Worm (Caenorhabditis elegans) whole organism, L4 larva: Measurements from ENCODE around the gene dnj-5.
A peak's percentile ranks its signal among the peaks of the same experiment; 100 is the strongest.

Source experiments
- F26F4.8 ChIP-seq: fragments of 200-800 bp; sonication (Bioruptor generic); conservative IDR thresholded peaks from 2 replicates; pipeline ENCODE4 v1.3.6; 2022; ENCODE audit warnings: missing genetic modification characterization, missing compliant biosample characterization
- F44E2.7 ChIP-seq: fragments of 200-800 bp; sonication (Bioruptor generic); IDR thresholded peaks from 2 replicates; pipeline ENCODE4 v2.1.2; 2022; ENCODE audit warnings: missing genetic modification characterization, missing compliant biosample characterization
- F49E8.2 ChIP-seq: sonication (generic microtip); optimal IDR thresholded peaks from 2 replicates; lab custom pipeline; 2016; ENCODE audit warnings: missing compliant biosample characterization, mild to moderate bottlenecking, missing genetic modification characterization, borderline replicate concordance
- T20F7.1 ChIP-seq: fragments of 200-800 bp; sonication (Bioruptor generic); optimal IDR thresholded peaks from 2 replicates; lab custom pipeline; 2018; ENCODE audit warnings: mild to moderate bottlenecking, missing genetic modification characterization, missing compliant biosample characterization
- Y75B8A.6 ChIP-seq: fragments of 200-800 bp; sonication (Bioruptor generic); IDR thresholded peaks from 2 replicates; pipeline ENCODE4 v1.3.6; 2022; ENCODE audit warnings: missing genetic modification reagents, missing genetic modification characterization, missing compliant biosample characterization
- ZK337.2 ChIP-seq: fragments of 200-800 bp; sonication (Bioruptor generic); IDR thresholded peaks from 2 replicates; pipeline ENCODE4 v1.3.6; 2022; ENCODE audit warnings: missing genetic modification reagents, missing genetic modification characterization, missing compliant biosample characterization
- aha-1 ChIP-seq: fragments of 150-350 bp; peaks from one replicate; lab custom pipeline; 2014; ENCODE audit warnings: missing biosample characterization, missing genetic modification characterization
- attf-4 ChIP-seq: sonication (generic microtip); optimal IDR thresholded peaks from 3 replicates; lab custom pipeline; 2017; ENCODE audit warnings: missing biosample characterization, missing genetic modification characterization
- ceh-20 ChIP-seq: fragments of 200-800 bp; sonication (Bioruptor generic); IDR thresholded peaks from 2 replicates; pipeline ENCODE4 v1.3.6; 2022; ENCODE audit warnings: missing genetic modification reagents, missing genetic modification characterization, missing compliant biosample characterization
- ceh-28 ChIP-seq: fragments of 150-350 bp; optimal IDR thresholded peaks from 2 replicates; lab custom pipeline; 2014; ENCODE audit warnings: missing biosample characterization, missing genetic modification reagents, missing genetic modification characterization
- ceh-44 ChIP-seq: fragments of 200-800 bp; sonication (Bioruptor generic); IDR thresholded peaks from 2 replicates; pipeline ENCODE4 v1.3.6; 2022; ENCODE audit warnings: missing genetic modification reagents, missing genetic modification characterization, missing compliant biosample characterization
- ceh-82 ChIP-seq: sonication (generic microtip); optimal IDR thresholded peaks from 2 replicates; lab custom pipeline; 2017; ENCODE audit warnings: missing biosample characterization, missing genetic modification characterization
- cey-2 ChIP-seq: sonication (generic microtip); optimal IDR thresholded peaks from 3 replicates; lab custom pipeline; 2017; ENCODE audit warnings: missing genetic modification characterization, mild to moderate bottlenecking, missing compliant biosample characterization, antibody characterized with exemption, borderline replicate concordance; ENCODE audit not compliant: insufficient read depth
- daf-12 ChIP-seq: fragments of 150-350 bp; optimal IDR thresholded peaks from 2 replicates; lab custom pipeline; 2014; ENCODE audit warnings: missing biosample characterization, missing genetic modification reagents, missing genetic modification characterization
- daf-16 ChIP-seq, 3 experiments: sonication (generic microtip); optimal IDR thresholded peaks; 2 replicates each; lab custom pipeline; 2016 to 2017; ENCODE audit warnings: missing genetic modification characterization in 3 of 3, missing genetic modification reagents in 3 of 3, mild to moderate bottlenecking in 2 of 3, missing compliant biosample characterization in 2 of 3, missing biosample characterization in 1 of 3, moderate library complexity in 1 of 3
- daf-19 ChIP-seq: fragments of 200-800 bp; sonication (Bioruptor generic); conservative IDR thresholded peaks from 2 replicates; pipeline ENCODE4 v1.3.6; 2022; ENCODE audit warnings: missing genetic modification characterization, missing compliant biosample characterization
- dmd-6 ChIP-seq: fragments of 200-800 bp; sonication (Bioruptor generic); IDR thresholded peaks from 2 replicates; pipeline ENCODE4 v1.3.6; 2022; ENCODE audit warnings: missing genetic modification reagents, missing genetic modification characterization, missing compliant biosample characterization
- dve-1 ChIP-seq: sonication (generic microtip); optimal IDR thresholded peaks from 2 replicates; lab custom pipeline; 2017; ENCODE audit warnings: antibody characterized with exemption, mild to moderate bottlenecking, missing genetic modification characterization, missing compliant biosample characterization; ENCODE audit not compliant: insufficient read depth
- fos-1 ChIP-seq: fragments of 150-350 bp; optimal IDR thresholded peaks from 2 replicates; lab custom pipeline; 2014; ENCODE audit warnings: missing biosample characterization, missing genetic modification characterization
- gei-8 ChIP-seq: fragments of 200-800 bp; sonication (Bioruptor generic); optimal IDR thresholded peaks from 2 replicates; lab custom pipeline; 2018; ENCODE audit warnings: mild to moderate bottlenecking, missing genetic modification characterization, missing compliant biosample characterization
- hlh-30 ChIP-seq: sonication (generic microtip); optimal IDR thresholded peaks from 2 replicates; lab custom pipeline; 2017; ENCODE audit warnings: antibody characterized with exemption, mild to moderate bottlenecking, missing genetic modification characterization, missing compliant biosample characterization; ENCODE audit not compliant: insufficient read depth
- hmg-1.1 ChIP-seq: fragments of 200-800 bp; sonication (Bioruptor generic); IDR thresholded peaks from 2 replicates; pipeline ENCODE4 v1.3.6; 2022; ENCODE audit warnings: missing genetic modification reagents, missing genetic modification characterization, missing compliant biosample characterization
- lin-13 ChIP-seq: fragments of 150-350 bp; optimal IDR thresholded peaks from 2 replicates; lab custom pipeline; 2014; ENCODE audit warnings: missing biosample characterization, missing genetic modification reagents, missing genetic modification characterization
- lin-15B ChIP-seq: fragments of 150-350 bp; sonication (generic microtip); optimal IDR thresholded peaks from 3 replicates; lab custom pipeline; 2014; ENCODE audit warnings: missing biosample characterization, missing genetic modification characterization
- mdl-1 ChIP-seq, 2 experiments: fragments of 150-350 bp in 1 of 2; sonication (generic microtip) in 1 of 2; optimal IDR thresholded peaks; 2 replicates each; lab custom pipeline; 2014 to 2017; ENCODE audit warnings: missing biosample characterization in 2 of 2, missing genetic modification characterization in 2 of 2
- mep-1 ChIP-seq: fragments of 150-350 bp; sonication (generic microtip); optimal IDR thresholded peaks from 3 replicates; lab custom pipeline; 2014; ENCODE audit warnings: missing biosample characterization, missing genetic modification characterization
- mxl-3 ChIP-seq: fragments of 200-800 bp; sonication (Bioruptor generic); optimal IDR thresholded peaks from 2 replicates; lab custom pipeline; 2018; ENCODE audit warnings: mild to moderate bottlenecking, missing genetic modification characterization, missing compliant biosample characterization
- nhr-10 ChIP-seq: fragments of 150-350 bp; optimal IDR thresholded peaks from 2 replicates; lab custom pipeline; 2014; ENCODE audit warnings: missing biosample characterization, missing genetic modification characterization
- nhr-11 ChIP-seq: fragments of 150-350 bp; optimal IDR thresholded peaks from 2 replicates; lab custom pipeline; 2014; ENCODE audit warnings: missing biosample characterization, missing genetic modification characterization
- nhr-28 ChIP-seq: fragments of 150-350 bp; optimal IDR thresholded peaks from 2 replicates; lab custom pipeline; 2014; ENCODE audit warnings: missing biosample characterization, missing genetic modification characterization
- nhr-48 ChIP-seq: sonication (generic microtip); optimal IDR thresholded peaks from 2 replicates; lab custom pipeline; 2016; ENCODE audit warnings: mild to moderate bottlenecking, missing genetic modification characterization, missing compliant biosample characterization
- nhr-6 ChIP-seq: fragments of 150-350 bp; optimal IDR thresholded peaks from 2 replicates; lab custom pipeline; 2014; ENCODE audit warnings: missing biosample characterization, missing genetic modification characterization
- set-16 ChIP-seq: fragments of 200-800 bp; sonication (Bioruptor generic); IDR thresholded peaks from 2 replicates; pipeline ENCODE4 v1.3.6; 2022; ENCODE audit warnings: missing genetic modification reagents, missing genetic modification characterization, missing compliant biosample characterization
- skn-1 ChIP-seq: fragments of 150-350 bp; optimal IDR thresholded peaks from 2 replicates; lab custom pipeline; 2014; ENCODE audit warnings: missing biosample characterization, missing genetic modification characterization
- spr-1 ChIP-seq: sonication (generic microtip); optimal IDR thresholded peaks from 2 replicates; lab custom pipeline; 2016; ENCODE audit warnings: mild to moderate bottlenecking, missing genetic modification characterization, missing compliant biosample characterization
- tra-1 ChIP-seq: fragments of 200-800 bp; sonication (Bioruptor generic); IDR thresholded peaks from 2 replicates; pipeline ENCODE4 v1.3.6; 2022; ENCODE audit warnings: missing genetic modification reagents, missing genetic modification characterization, missing compliant biosample characterization
- unc-130 ChIP-seq: sonication (generic microtip); optimal IDR thresholded peaks from 2 replicates; lab custom pipeline; 2016; ENCODE audit warnings: missing genetic modification reagents, missing genetic modification characterization, missing compliant biosample characterization
- zip-11 ChIP-seq: fragments of 200-800 bp; sonication (Bioruptor generic); IDR thresholded peaks from 2 replicates; pipeline ENCODE4 v1.3.6; 2022; ENCODE audit warnings: missing genetic modification characterization, missing compliant biosample characterization
- ztf-11 ChIP-seq: fragments of 150-350 bp; optimal IDR thresholded peaks from 2 replicates; lab custom pipeline; 2014; ENCODE audit warnings: missing biosample characterization, missing genetic modification characterization

The dnj-5 gene

DNA sequence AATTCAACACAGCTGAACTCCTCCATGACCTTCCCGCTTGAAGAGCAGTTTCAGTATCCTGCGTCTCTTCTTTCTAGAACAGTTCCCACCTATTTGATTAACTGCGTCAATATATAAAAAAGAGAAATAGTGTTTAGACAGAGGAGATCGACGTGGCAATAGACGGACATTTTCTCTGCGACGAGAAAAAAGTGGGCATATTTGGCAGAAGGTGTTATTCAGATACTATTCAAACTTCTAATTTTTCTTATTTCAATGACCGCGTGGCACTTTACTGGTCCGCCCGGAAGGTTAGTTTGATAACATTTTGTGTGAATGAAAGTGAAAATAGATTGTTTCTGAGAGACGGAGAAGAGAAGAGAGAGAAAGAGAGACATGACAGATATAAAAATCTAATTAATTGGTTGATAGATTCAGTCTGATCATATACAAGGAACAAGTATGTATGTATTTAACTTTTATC is 10.2 kb downstream of the dnj-5 start, which contains the start of gene tbc-6 (continued):
- TF ChIP-seq daf-19 (GFP tag; lab: Robert Waterston, UW) (0 out of 2 replicates have a peak, but pooled peaks have one; percentile 48), unc-130 (GFP tag; lab: Kevin White, UChicago) (no peak), ceh-82 (tag; lab: Kevin White, UChicago) (no peak), daf-12 (tag; lab: Kevin White, UChicago) (no peak), fos-1 (no peak), F44E2.7 (no peak), attf-4 (tag; lab: Kevin White, UChicago) (peak; percentile 44), ztf-11 (no peak), F49E8.2 (tag; lab: Kevin White, UChicago) (no peak), mxl-3 (peak; percentile 71), nhr-10 (tag; lab: Kevin White, UChicago) (peak; percentile 89), ceh-20 (0 out of 2 replicates have a peak, but pooled peaks have one; percentile 44), mep-1 (peak; percentile 53), mdl-1 (tag; optimal IDR thresholded peaks at IDR 0.05; lab: Kevin White, UChicago) (peak; percentile 65 to 78), nhr-48 (peak; percentile 30), spr-1 (no peak), lin-13 (GFP tag; lab: Kevin White, UChicago) (no peak), gei-8 (no peak), nhr-6 (tag; lab: Kevin White, UChicago) (peak; percentile 26), nhr-11 (tag; lab: Kevin White, UChicago) (peak; percentile 31), skn-1 (tag; lab: Kevin White, UChicago) (no peak), hmg-1.1 (GFP tag; lab: Robert Waterston, UW) (0 out of 2 replicates have a peak, but pooled peaks have one; percentile 24)

DNA sequence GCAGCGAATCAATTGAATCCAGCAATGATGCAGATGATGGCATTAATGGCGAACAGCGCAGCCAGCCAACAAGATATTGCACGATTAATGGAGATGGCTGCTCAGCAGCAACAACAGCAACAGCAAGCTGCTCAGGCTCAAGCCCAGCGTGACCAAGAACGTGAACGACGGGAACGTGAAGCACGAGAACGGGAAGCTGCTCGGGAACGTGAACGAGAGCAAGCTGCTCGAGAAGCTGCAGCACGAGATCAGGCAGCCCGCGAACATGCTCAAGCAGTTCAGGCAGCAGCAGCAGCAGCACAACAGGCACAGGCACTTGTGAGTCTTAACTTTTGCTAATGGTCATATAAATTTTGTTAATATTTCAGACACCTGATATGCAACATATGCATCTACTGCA is 11.4 kb downstream of the dnj-5 start:
- TF ChIP-seq cey-2 (no peak), dmd-6 (no peak), set-16 (GFP tag; lab: Robert Waterston, UW) (peak; percentile 86), hlh-30 (peak; percentile 7), ceh-44 (GFP tag; lab: Robert Waterston, UW) (no peak)

DNA sequence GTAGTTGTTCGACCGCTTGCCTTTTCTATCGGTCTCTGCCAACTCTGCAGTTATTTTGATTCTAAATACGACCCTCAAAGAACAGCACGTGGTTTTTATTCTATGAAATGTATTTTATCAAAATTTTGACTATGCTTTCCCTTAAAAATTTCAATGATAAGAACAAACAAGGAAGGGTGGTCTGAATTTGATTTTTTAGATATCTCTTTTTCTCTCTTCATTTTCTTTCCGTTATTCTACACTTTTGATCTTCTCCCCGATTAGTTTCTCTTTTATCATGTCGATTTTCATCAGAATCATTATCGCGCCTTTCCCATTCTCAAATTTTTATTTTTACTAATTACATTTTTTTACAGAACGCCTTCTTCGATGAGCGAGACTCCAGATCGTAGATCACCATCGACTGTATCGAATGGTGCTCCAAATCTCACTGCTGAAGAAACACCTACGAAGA is 13.1 kb downstream of the dnj-5 start:
- TF ChIP-seq T20F7.1 (GFP tag; lab: Kevin White, UChicago) (no peak), ZK337.2 (GFP tag; lab: Robert Waterston, UW) (no peak), gei-8 (no peak), dve-1 (tag; lab: Kevin White, UChicago) (peak; percentile 48), zip-11 (GFP tag; lab: Robert Waterston, UW) (no peak), mdl-1 (tag; optimal IDR thresholded peaks at IDR 0.05; lab: Kevin White, UChicago) (peak in 1 of 2 experiments; percentile 38), aha-1 (no peak), F26F4.8 (GFP tag; lab: Robert Waterston, UW) (no peak), ceh-28 (no peak), daf-16 (GFP tag; optimal IDR thresholded peaks at IDR 0.05; lab: Kevin White, UChicago) (no peak), daf-16 (tag; optimal IDR thresholded peaks at IDR 0.05; lab: Kevin White, UChicago) (peak; percentile 8), lin-15B (tag; lab: Kevin White, UChicago) (no peak), F44E2.7 (no peak), tra-1 (GFP tag; lab: Robert Waterston, UW) (no peak), Y75B8A.6 (GFP tag; lab: Robert Waterston, UW) (no peak), nhr-28 (tag; lab: Kevin White, UChicago) (peak; percentile 53)
